Worm (Caenorhabditis elegans) whole organism, L3 larva: Measurements from ENCODE around the gene npp-18.

Experiments used
- R02D3.7 ChIP-seq: fragments of 150-350 bp; optimal IDR thresholded peaks from 2 replicates; lab custom pipeline; 2014; ENCODE audit warnings: missing biosample characterization, missing genetic modification characterization
- ZK546.5 ChIP-seq: sonication (generic microtip); optimal IDR thresholded peaks from 2 replicates; lab custom pipeline; 2017; ENCODE audit warnings: missing biosample characterization, missing genetic modification characterization
- aly-2 ChIP-seq: fragments of 150-350 bp; optimal IDR thresholded peaks from 2 replicates; lab custom pipeline; 2014; ENCODE audit warnings: missing biosample characterization, missing genetic modification characterization
- ama-1 ChIP-seq: fragments of 150-350 bp; optimal IDR thresholded peaks from 2 replicates; lab custom pipeline; 2018
- ceh-28 ChIP-seq: fragments of 150-350 bp; optimal IDR thresholded peaks from 2 replicates; lab custom pipeline; 2014; ENCODE audit warnings: missing biosample characterization, missing genetic modification reagents, missing genetic modification characterization
- ceh-82 ChIP-seq: fragments of 150-350 bp; optimal IDR thresholded peaks from 2 replicates; lab custom pipeline; 2014; ENCODE audit warnings: missing biosample characterization, missing genetic modification characterization
- ceh-9 ChIP-seq: sonication (generic microtip); optimal IDR thresholded peaks from 2 replicates; lab custom pipeline; 2018; ENCODE audit warnings: missing biosample characterization, missing genetic modification characterization
- daf-12 ChIP-seq: fragments of 150-350 bp; optimal IDR thresholded peaks from 2 replicates; lab custom pipeline; 2014; ENCODE audit warnings: missing biosample characterization, missing genetic modification reagents, missing genetic modification characterization
- egl-5 ChIP-seq: fragments of 150-350 bp; optimal IDR thresholded peaks from 2 replicates; lab custom pipeline; 2017; ENCODE audit warnings: missing biosample characterization, missing genetic modification reagents, missing genetic modification characterization, inconsistent platforms
- elt-1 ChIP-seq: fragments of 150-350 bp; optimal IDR thresholded peaks from 2 replicates; lab custom pipeline; 2014; ENCODE audit warnings: missing biosample characterization, missing genetic modification characterization
- elt-2 ChIP-seq: sonication (generic microtip); optimal IDR thresholded peaks from 2 replicates; lab custom pipeline; 2016; ENCODE audit warnings: missing genetic modification reagents, mild to moderate bottlenecking, missing genetic modification characterization, missing compliant biosample characterization
- elt-3 ChIP-seq, 3 experiments: fragments of 150-350 bp in 1 of 3; sonication (generic microtip) in 2 of 3; optimal IDR thresholded peaks; 2 replicates in 2 of 3; 4 replicates in 1 of 3; lab custom pipeline; 2014 to 2017; ENCODE audit warnings: missing biosample characterization in 3 of 3, missing genetic modification characterization in 3 of 3
- eor-1 ChIP-seq, 2 experiments: fragments of 150-350 bp; optimal IDR thresholded peaks; 2 replicates each; lab custom pipeline; 2014 to 2018; ENCODE audit warnings: missing biosample characterization in 2 of 2, missing genetic modification characterization in 2 of 2
- fkh-10 ChIP-seq: sonication (generic microtip); optimal IDR thresholded peaks from 2 replicates; lab custom pipeline; 2017; ENCODE audit warnings: missing biosample characterization, missing genetic modification reagents, missing genetic modification characterization
- fkh-2 ChIP-seq: fragments of 150-350 bp; optimal IDR thresholded peaks from 2 replicates; lab custom pipeline; 2014; ENCODE audit warnings: missing biosample characterization, missing genetic modification reagents, missing genetic modification characterization
- fos-1 ChIP-seq: fragments of 150-350 bp; optimal IDR thresholded peaks from 2 replicates; lab custom pipeline; 2014; ENCODE audit warnings: missing biosample characterization, missing genetic modification characterization
- hmg-11 ChIP-seq: sonication (generic microtip); optimal IDR thresholded peaks from 2 replicates; lab custom pipeline; 2016; ENCODE audit warnings: missing genetic modification characterization, missing compliant biosample characterization
- jun-1 ChIP-seq: fragments of 150-350 bp; optimal IDR thresholded peaks from 2 replicates; lab custom pipeline; 2014; ENCODE audit warnings: missing biosample characterization, missing genetic modification reagents, missing genetic modification characterization
- lin-15B ChIP-seq: fragments of 150-350 bp; optimal IDR thresholded peaks from 2 replicates; lab custom pipeline; 2014; ENCODE audit warnings: missing biosample characterization, missing genetic modification characterization
- lin-39 ChIP-seq: fragments of 150-350 bp; optimal IDR thresholded peaks from 2 replicates; lab custom pipeline; 2018; ENCODE audit warnings: missing biosample characterization, missing genetic modification reagents, missing genetic modification characterization
- lsy-12 ChIP-seq: sonication (generic microtip); optimal IDR thresholded peaks from 2 replicates; lab custom pipeline; 2016; ENCODE audit warnings: mild to moderate bottlenecking, missing genetic modification characterization, missing compliant biosample characterization
- mdl-1 ChIP-seq: fragments of 150-350 bp; optimal IDR thresholded peaks from 2 replicates; lab custom pipeline; 2014; ENCODE audit warnings: missing biosample characterization, missing genetic modification characterization
- mml-1 ChIP-seq: fragments of 150-350 bp; sonication (generic microtip); optimal IDR thresholded peaks from 3 replicates; lab custom pipeline; 2014; ENCODE audit warnings: missing biosample characterization, missing genetic modification characterization
- nfya-1 ChIP-seq: sonication (generic microtip); optimal IDR thresholded peaks from 2 replicates; lab custom pipeline; 2017; ENCODE audit warnings: missing genetic modification characterization, mild to moderate bottlenecking, missing compliant biosample characterization, antibody characterized with exemption, moderate library complexity; ENCODE audit not compliant: insufficient read depth
- nhr-11 ChIP-seq: fragments of 150-350 bp; optimal IDR thresholded peaks from 2 replicates; lab custom pipeline; 2014; ENCODE audit warnings: missing biosample characterization, missing genetic modification characterization
- nhr-12 ChIP-seq: fragments of 150-350 bp; optimal IDR thresholded peaks from 2 replicates; lab custom pipeline; 2014; ENCODE audit warnings: missing biosample characterization, missing genetic modification characterization
- nhr-23 ChIP-seq: fragments of 150-350 bp; optimal IDR thresholded peaks from 2 replicates; lab custom pipeline; 2014; ENCODE audit warnings: missing biosample characterization, missing genetic modification reagents, missing genetic modification characterization
- nhr-237 ChIP-seq: fragments of 150-350 bp; optimal IDR thresholded peaks from 2 replicates; lab custom pipeline; 2014; ENCODE audit warnings: missing biosample characterization, missing genetic modification characterization
- nhr-25 ChIP-seq: sonication (generic microtip); optimal IDR thresholded peaks from 2 replicates; lab custom pipeline; 2017; ENCODE audit warnings: missing biosample characterization, missing genetic modification characterization
- nhr-28 ChIP-seq: fragments of 150-350 bp; optimal IDR thresholded peaks from 2 replicates; lab custom pipeline; 2014; ENCODE audit warnings: missing biosample characterization, missing genetic modification characterization
- nhr-43 ChIP-seq: sonication (generic microtip); optimal IDR thresholded peaks from 2 replicates; lab custom pipeline; 2016; ENCODE audit warnings: mild to moderate bottlenecking, missing genetic modification characterization, missing compliant biosample characterization; ENCODE audit not compliant: poor library complexity, severe bottlenecking
- nhr-67 ChIP-seq: fragments of 150-350 bp; optimal IDR thresholded peaks from 2 replicates; lab custom pipeline; 2014; ENCODE audit warnings: missing biosample characterization, missing genetic modification characterization
- nhr-76 ChIP-seq: fragments of 150-350 bp; sonication (generic microtip); optimal IDR thresholded peaks from 5 replicates; lab custom pipeline; 2014; ENCODE audit warnings: missing biosample characterization, missing genetic modification characterization
- nhr-77 ChIP-seq: fragments of 150-350 bp; optimal IDR thresholded peaks from 2 replicates; lab custom pipeline; 2014; ENCODE audit warnings: missing biosample characterization, missing genetic modification characterization
- pha-4 ChIP-seq: fragments of 150-350 bp; optimal IDR thresholded peaks from 2 replicates; lab custom pipeline; 2014; ENCODE audit warnings: missing biosample characterization, missing genetic modification reagents, missing genetic modification characterization
- pqm-1 ChIP-seq: fragments of 150-350 bp; optimal IDR thresholded peaks from 2 replicates; lab custom pipeline; 2017; ENCODE audit warnings: missing biosample characterization, missing genetic modification characterization, inconsistent platforms
- sea-2 ChIP-seq: fragments of 150-350 bp; sonication (generic microtip); optimal IDR thresholded peaks from 4 replicates; lab custom pipeline; 2014; ENCODE audit warnings: missing biosample characterization, missing genetic modification reagents, missing genetic modification characterization
- skn-1 ChIP-seq: fragments of 150-350 bp; optimal IDR thresholded peaks from 2 replicates; lab custom pipeline; 2014; ENCODE audit warnings: missing biosample characterization, missing genetic modification characterization
- snpc-4 ChIP-seq: fragments of 150-350 bp; optimal IDR thresholded peaks from 2 replicates; lab custom pipeline; 2014; ENCODE audit warnings: missing biosample characterization, missing genetic modification characterization
- tbx-2 ChIP-seq: sonication (generic microtip); optimal IDR thresholded peaks from 2 replicates; lab custom pipeline; 2016; ENCODE audit warnings: mild to moderate bottlenecking, missing genetic modification characterization, missing compliant biosample characterization
- unc-39 ChIP-seq: sonication (generic microtip); optimal IDR thresholded peaks from 4 replicates; lab custom pipeline; 2017; ENCODE audit warnings: missing biosample characterization, missing genetic modification characterization
- unc-62 ChIP-seq: fragments of 150-350 bp; sonication (generic microtip); optimal IDR thresholded peaks from 4 replicates; lab custom pipeline; 2014; ENCODE audit warnings: missing biosample characterization, missing genetic modification reagents, missing genetic modification characterization
- zag-1 ChIP-seq: fragments of 150-350 bp; optimal IDR thresholded peaks from 2 replicates; lab custom pipeline; 2014; ENCODE audit warnings: missing biosample characterization, missing genetic modification characterization
- ztf-11 ChIP-seq: fragments of 150-350 bp; optimal IDR thresholded peaks from 2 replicates; lab custom pipeline; 2014; ENCODE audit warnings: missing biosample characterization, missing genetic modification characterization
- ztf-4 ChIP-seq: fragments of 150-350 bp; optimal IDR thresholded peaks from 2 replicates; lab custom pipeline; 2014; ENCODE audit warnings: missing biosample characterization, missing genetic modification characterization

Gene npp-18

ce11 chrIII:13270896-13271295 lies 25.8 kb upstream of the npp-18 start:
- TF ChIP-seq lin-39: peak; percentile 23
- no peak for TF ChIP-seq elt-1 (tag; lab: Kevin White, UChicago)
- peak; percentile 62 for TF ChIP-seq fkh-10 (GFP tag; lab: Kevin White, UChicago)
- TF ChIP-seq nhr-23 (tag; lab: Kevin White, UChicago): no peak
- TF ChIP-seq nfya-1 (tag; lab: Kevin White, UChicago): peak; percentile 64

ce11 chrIII:13272227-13272626 lies 24.4 kb upstream of the npp-18 start:
- TF ChIP-seq elt-3 (tag; optimal IDR thresholded peaks at IDR 0.05; lab: Kevin White, UChicago) (no peak), nhr-25 (no peak), zag-1 (no peak), fkh-2 (tag; lab: Kevin White, UChicago) (no peak), egl-5 (tag; lab: Kevin White, UChicago) (no peak), ztf-11 (tag; lab: Kevin White, UChicago) (no peak), nhr-43 (no peak), nfya-1 (tag; lab: Kevin White, UChicago) (no peak), lin-39 (no peak), ceh-28 (no peak), fos-1 (tag; lab: Kevin White, UChicago) (no peak), nhr-12 (tag; lab: Kevin White, UChicago) (no peak), daf-12 (tag; lab: Kevin White, UChicago) (no peak), mml-1 (no peak), aly-2 (no peak), skn-1 (tag; lab: Kevin White, UChicago) (no peak)

- TF ChIP-seq nhr-23 (tag; lab: Kevin White, UChicago) (no peak), nhr-28 (tag; lab: Kevin White, UChicago) (no peak), elt-1 (tag; lab: Kevin White, UChicago) (peak; percentile 88), ceh-28 (no peak), ama-1 (lab: Kevin White, UChicago) (no peak), pqm-1 (tag; lab: Kevin White, UChicago) (no peak), R02D3.7 (tag; lab: Kevin White, UChicago) (no peak), ZK546.5 (no peak)
Observed at ce11 chrIII:13272788-13273187, 23.9 kb upstream of the npp-18 start.

- TF ChIP-seq elt-2 (peak; percentile 48), nhr-11 (tag; lab: Kevin White, UChicago) (peak; percentile 55), nhr-43 (no peak), ama-1 (lab: Kevin White, UChicago) (no peak), ZK546.5 (no peak), nhr-237 (tag; lab: Kevin White, UChicago) (no peak), elt-1 (tag; lab: Kevin White, UChicago) (peak; percentile 21), zag-1 (no peak), unc-62 (GFP tag; lab: Kevin White, UChicago) (peak; percentile 50), ztf-4 (tag; lab: Kevin White, UChicago) (no peak), ceh-9 (tag; lab: Kevin White, UChicago) (no peak), ceh-28 (peak; percentile 55), skn-1 (tag; lab: Kevin White, UChicago) (peak; percentile 69), nhr-76 (no peak), jun-1 (tag; lab: Kevin White, UChicago) (peak; percentile 37), fos-1 (tag; lab: Kevin White, UChicago) (no peak), pha-4 (tag; lab: Kevin White, UChicago) (peak; percentile 27), nhr-77 (tag; lab: Kevin White, UChicago) (no peak), aly-2 (no peak), nhr-28 (tag; lab: Kevin White, UChicago) (no peak), ceh-82 (no peak), daf-12 (tag; lab: Kevin White, UChicago) (no peak), tbx-2 (tag; lab: Kevin White, UChicago) (peak; percentile 58), nhr-12 (tag; lab: Kevin White, UChicago) (no peak), hmg-11 (peak; percentile 94), mdl-1 (tag; lab: Kevin White, UChicago) (peak; percentile 27), mml-1 (no peak), nhr-23 (tag; lab: Kevin White, UChicago) (no peak), R02D3.7 (tag; lab: Kevin White, UChicago) (peak; percentile 32), elt-3 (tag; optimal IDR thresholded peaks at IDR 0.05; lab: Kevin White, UChicago) (no peak), nhr-25 (no peak), sea-2 (GFP tag; lab: Kevin White, UChicago) (no peak), snpc-4 (tag; lab: Kevin White, UChicago) (peak; percentile 43), lin-15B (peak; percentile 32), egl-5 (tag; lab: Kevin White, UChicago) (no peak), fkh-10 (GFP tag; lab: Kevin White, UChicago) (peak; percentile 66), lsy-12 (peak; percentile 58), eor-1 (tag; optimal IDR thresholded peaks at IDR 0.05; lab: Kevin White, UChicago) (no peak), nhr-67 (no peak), unc-39 (no peak), ztf-11 (tag; lab: Kevin White, UChicago) (no peak)
Observed at ce11 chrIII:13275784-13276183, 20.9 kb upstream of the npp-18 start.
